Worm (Caenorhabditis elegans) whole organism, young adult: Measurements from ENCODE around the gene srg-61.
A peak's percentile ranks its signal among the peaks of the same experiment; 100 is the strongest.

Experiments used
- B0261.1 ChIP-seq: sonication (generic microtip); optimal IDR thresholded peaks from 2 replicates; lab custom pipeline; 2016; ENCODE audit warnings: mild to moderate bottlenecking, missing genetic modification characterization, moderate library complexity, missing compliant biosample characterization
- F33H1.4 ChIP-seq: fragments of 200-800 bp; sonication (Bioruptor generic); IDR thresholded peaks from 2 replicates; pipeline ENCODE4 v1.3.6; 2022; ENCODE audit warnings: missing genetic modification reagents, missing genetic modification characterization, missing compliant biosample characterization
- F37B4.10 ChIP-seq: fragments of 200-800 bp; sonication (Bioruptor generic); IDR thresholded peaks from 2 replicates; pipeline ENCODE4 v1.3.6; 2022; ENCODE audit warnings: missing genetic modification characterization, missing compliant biosample characterization
- F39B2.1 ChIP-seq: fragments of 200-800 bp; sonication (Bioruptor generic); IDR thresholded peaks from 2 replicates; pipeline ENCODE4 v1.3.6; 2022; ENCODE audit warnings: missing genetic modification reagents, missing genetic modification characterization, missing compliant biosample characterization
- F52B5.7 ChIP-seq: sonication (generic microtip); optimal IDR thresholded peaks from 2 replicates; lab custom pipeline; 2016; ENCODE audit warnings: mild to moderate bottlenecking, missing genetic modification characterization, missing compliant biosample characterization
- F55B11.4 ChIP-seq: sonication (generic microtip); optimal IDR thresholded peaks from 2 replicates; lab custom pipeline; 2016; ENCODE audit warnings: missing compliant biosample characterization, missing genetic modification characterization, borderline replicate concordance; ENCODE audit not compliant: insufficient read depth
- Y56A3A.18 ChIP-seq: fragments of 200-800 bp; sonication (Bioruptor generic); IDR thresholded peaks from 2 replicates; pipeline ENCODE4 v1.3.6; 2022; ENCODE audit warnings: missing genetic modification reagents, missing genetic modification characterization, missing compliant biosample characterization
- ZK185.1 ChIP-seq: sonication (generic microtip); optimal IDR thresholded peaks from 2 replicates; lab custom pipeline; 2016; ENCODE audit warnings: mild to moderate bottlenecking, missing genetic modification characterization, missing compliant biosample characterization; ENCODE audit not compliant: poor library complexity, severe bottlenecking
- aptf-2 ChIP-seq: fragments of 200-800 bp; sonication (Bioruptor generic); conservative IDR thresholded peaks from 2 replicates; pipeline ENCODE4 v1.3.6; 2022; ENCODE audit warnings: missing genetic modification reagents, missing genetic modification characterization, missing compliant biosample characterization
- atf-7 ChIP-seq: sonication (generic microtip); optimal IDR thresholded peaks from 2 replicates; lab custom pipeline; 2017; ENCODE audit warnings: mild to moderate bottlenecking, missing genetic modification characterization, missing compliant biosample characterization
- athp-1 ChIP-seq: sonication (generic microtip); optimal IDR thresholded peaks from 2 replicates; lab custom pipeline; 2017; ENCODE audit warnings: mild to moderate bottlenecking, missing genetic modification characterization, missing compliant biosample characterization
- ceh-91 ChIP-seq: fragments of 200-800 bp; sonication (Bioruptor generic); IDR thresholded peaks from 2 replicates; pipeline ENCODE4 v1.3.6; 2022; ENCODE audit warnings: missing genetic modification reagents, missing genetic modification characterization, missing compliant biosample characterization
- dox-1 ChIP-seq: fragments of 200-800 bp; sonication (Bioruptor generic); IDR thresholded peaks from 2 replicates; pipeline ENCODE4 v1.3.6; 2022; ENCODE audit warnings: missing genetic modification reagents, missing genetic modification characterization, missing compliant biosample characterization
- dpff-1 ChIP-seq: sonication (generic microtip); optimal IDR thresholded peaks from 2 replicates; lab custom pipeline; 2017; ENCODE audit warnings: mild to moderate bottlenecking, missing genetic modification characterization, missing compliant biosample characterization
- efl-1 ChIP-seq: fragments of 150-350 bp; optimal IDR thresholded peaks from 2 replicates; lab custom pipeline; 2014; ENCODE audit warnings: missing biosample characterization, missing genetic modification reagents, missing genetic modification characterization
- egrh-3 ChIP-seq: fragments of 200-800 bp; sonication (Bioruptor generic); IDR thresholded peaks from 2 replicates; pipeline ENCODE4 v1.3.6; 2022; ENCODE audit warnings: missing genetic modification reagents, missing genetic modification characterization, missing compliant biosample characterization
- gei-17 ChIP-seq: fragments of 200-800 bp; sonication (Bioruptor generic); optimal IDR thresholded peaks from 2 replicates; lab custom pipeline; 2018; ENCODE audit warnings: mild to moderate bottlenecking, missing genetic modification characterization, missing compliant biosample characterization
- hlh-26 ChIP-seq: fragments of 200-800 bp; sonication (Bioruptor generic); conservative IDR thresholded peaks from 2 replicates; pipeline ENCODE4 v1.3.6; 2022; ENCODE audit warnings: missing genetic modification reagents, missing genetic modification characterization, missing compliant biosample characterization
- hsf-1 ChIP-seq: fragments of 200-800 bp; sonication (Bioruptor generic); IDR thresholded peaks from 2 replicates; pipeline ENCODE4 v1.3.6; 2022; ENCODE audit warnings: missing genetic modification reagents, missing genetic modification characterization, missing compliant biosample characterization
- lin-35 ChIP-seq, 3 experiments: fragments of 150-350 bp in 2 of 3; sonication (generic microtip) in 1 of 3; optimal IDR thresholded peaks; 2 replicates each; lab custom pipeline; 2014 to 2018; ENCODE audit warnings: missing biosample characterization in 3 of 3, missing genetic modification characterization in 3 of 3, missing genetic modification reagents in 3 of 3
- lir-1 ChIP-seq: fragments of 200-800 bp; sonication (Bioruptor generic); conservative IDR thresholded peaks from 2 replicates; pipeline ENCODE4 v1.3.6; 2022; ENCODE audit warnings: missing genetic modification reagents, missing genetic modification characterization, missing compliant biosample characterization
- lsy-27 ChIP-seq: sonication (generic microtip); optimal IDR thresholded peaks from 2 replicates; lab custom pipeline; 2017; ENCODE audit warnings: missing genetic modification characterization, mild to moderate bottlenecking, missing compliant biosample characterization, antibody characterized with exemption, missing genotype, borderline replicate concordance; ENCODE audit not compliant: insufficient read depth
- mcd-1 ChIP-seq: fragments of 200-800 bp; sonication (Bioruptor generic); IDR thresholded peaks from 2 replicates; pipeline ENCODE4 v1.3.6; 2022; ENCODE audit warnings: missing genetic modification reagents, missing genetic modification characterization, missing compliant biosample characterization
- mel-28 ChIP-seq: sonication (generic microtip); optimal IDR thresholded peaks from 2 replicates; lab custom pipeline; 2016; ENCODE audit warnings: borderline replicate concordance, mild to moderate bottlenecking, missing genetic modification characterization, missing compliant biosample characterization
- mes-4 ChIP-seq: sonication (generic microtip); optimal IDR thresholded peaks from 2 replicates; lab custom pipeline; 2016; ENCODE audit warnings: missing genotype, missing genetic modification characterization, missing compliant biosample characterization
- nfya-2 ChIP-seq: fragments of 200-800 bp; sonication (Bioruptor generic); IDR thresholded peaks from 2 replicates; pipeline ENCODE4 v1.3.6; 2022; ENCODE audit warnings: missing genetic modification reagents, missing genetic modification characterization, missing compliant biosample characterization
- nfyb-1 ChIP-seq: fragments of 200-800 bp; sonication (Bioruptor generic); IDR thresholded peaks from 2 replicates; pipeline ENCODE4 v1.3.6; 2022; ENCODE audit warnings: missing genetic modification reagents, missing genetic modification characterization, missing compliant biosample characterization
- nhr-80 ChIP-seq: sonication (generic microtip); optimal IDR thresholded peaks from 2 replicates; lab custom pipeline; 2016; ENCODE audit warnings: missing genetic modification characterization, missing compliant biosample characterization
- nhr-90 ChIP-seq: sonication (generic microtip); optimal IDR thresholded peaks from 2 replicates; lab custom pipeline; 2016; ENCODE audit warnings: missing genotype, mild to moderate bottlenecking, missing genetic modification characterization, missing compliant biosample characterization
- rpc-1 ChIP-seq, 2 experiments: fragments of 150-350 bp in 1 of 2; sonication (generic microtip) in 1 of 2; optimal IDR thresholded peaks; 2 replicates each; lab custom pipeline; 2014 to 2018; ENCODE audit warnings: missing biosample characterization in 1 of 2, missing genetic modification characterization in 1 of 2, missing genetic modification reagents in 1 of 2, missing genotype in 1 of 2
- snpc-4 ChIP-seq, 5 experiments: fragments of 150-350 bp in 1 of 5; sonication (generic microtip) in 4 of 5; optimal IDR thresholded peaks; 2 replicates each; lab custom pipeline; 2014 to 2018; ENCODE audit warnings: missing genetic modification characterization in 5 of 5, missing biosample characterization in 3 of 5, antibody characterized with exemption in 2 of 5, mild to moderate bottlenecking in 2 of 5, missing compliant biosample characterization in 2 of 5, missing genotype in 2 of 5, moderate library complexity in 2 of 5, missing genetic modification reagents in 1 of 5
- unc-62 ChIP-seq: fragments of 150-350 bp; optimal IDR thresholded peaks from 2 replicates; lab custom pipeline; 2014; ENCODE audit warnings: missing biosample characterization, missing genetic modification reagents, missing genetic modification characterization
- zfh-2 ChIP-seq: fragments of 200-800 bp; sonication (Bioruptor generic); conservative IDR thresholded peaks from 2 replicates; pipeline ENCODE4 v1.3.6; 2022; ENCODE audit warnings: missing genetic modification reagents, missing genetic modification characterization, missing compliant biosample characterization
- ztf-18 ChIP-seq: sonication (generic microtip); optimal IDR thresholded peaks from 2 replicates; lab custom pipeline; 2016; ENCODE audit warnings: missing genotype, mild to moderate bottlenecking, missing genetic modification characterization, missing compliant biosample characterization
- ztf-3 ChIP-seq: fragments of 200-800 bp; sonication (Bioruptor generic); optimal IDR thresholded peaks from 2 replicates; lab custom pipeline; 2018; ENCODE audit warnings: mild to moderate bottlenecking, missing genetic modification characterization, missing compliant biosample characterization
- ztf-6 ChIP-seq: fragments of 200-800 bp; sonication (Bioruptor generic); IDR thresholded peaks from 2 replicates; pipeline ENCODE4 v1.3.6; 2022; ENCODE audit warnings: missing genetic modification reagents, missing genetic modification characterization, missing compliant biosample characterization

srg-61 gene

DNA sequence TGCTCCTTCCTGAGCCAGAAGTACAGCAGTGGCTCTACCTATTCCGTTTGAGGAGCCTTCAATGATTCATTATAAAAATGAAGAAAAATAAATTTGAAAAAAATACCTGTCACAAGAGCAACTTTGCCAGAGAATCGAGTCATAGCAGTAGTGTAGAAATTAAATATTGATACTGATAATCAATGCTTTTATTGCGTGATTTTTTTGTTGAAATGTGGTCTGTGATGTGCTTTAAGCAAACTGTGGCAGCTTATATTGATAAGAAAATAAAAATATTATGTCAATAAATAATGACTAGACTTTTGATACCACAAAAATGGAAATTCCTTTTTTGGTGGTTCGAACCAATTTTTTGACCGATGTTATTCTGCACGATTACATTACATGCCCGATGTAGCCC lies 24.9 kb upstream of the srg-61 start, which contains the start of gene dhs-14:
dhs-14 (minus strand) TSS at position 149 of the 400 bp plus-strand sequence.
- TF ChIP-seq dox-1 (GFP tag; lab: Robert Waterston, UW) (0 out of 2 replicates have a peak, but pooled peaks have one; percentile 23), nhr-80 (peak; percentile 83), F39B2.1 (GFP tag; lab: Robert Waterston, UW) (no peak)
- TF ChIP-seq, all 124 proteins: peak for 2

DNA sequence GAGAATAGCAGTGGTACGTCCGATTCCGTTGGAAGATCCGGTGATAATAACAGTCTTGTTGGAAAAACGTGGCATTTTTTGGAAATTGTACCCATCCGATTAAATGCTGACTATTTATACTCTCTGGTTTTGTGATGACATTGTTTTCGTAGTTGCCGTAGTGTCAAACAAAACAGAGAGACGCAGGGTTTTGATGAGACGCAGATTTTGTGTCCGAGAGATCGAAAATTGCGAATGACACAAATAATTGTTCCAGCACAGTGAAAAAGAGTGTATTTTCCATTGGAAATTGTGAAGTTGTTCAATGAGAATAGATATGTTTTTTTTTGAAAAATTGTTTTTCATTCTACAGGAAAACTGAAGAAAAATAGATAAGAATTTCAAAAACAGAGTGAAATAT lies 23.0 kb upstream of the srg-61 start, which contains the start of gene R05D8.7:
R05D8.7 (minus strand) TSS at position 104 of the 400 bp plus-strand sequence.
- TF ChIP-seq nfya-2 (GFP tag; lab: Robert Waterston, UW) (no peak), efl-1 (no peak), ZK185.1 (tag; lab: Kevin White, UChicago) (no peak), ztf-3 (GFP tag; lab: Kevin White, UChicago) (no peak), B0261.1 (no peak), lir-1 (GFP tag; lab: Robert Waterston, UW) (no peak), F33H1.4 (GFP tag; lab: Robert Waterston, UW) (no peak), F55B11.4 (tag; lab: Kevin White, UChicago) (no peak), dpff-1 (tag; lab: Kevin White, UChicago) (no peak), atf-7 (no peak)

DNA sequence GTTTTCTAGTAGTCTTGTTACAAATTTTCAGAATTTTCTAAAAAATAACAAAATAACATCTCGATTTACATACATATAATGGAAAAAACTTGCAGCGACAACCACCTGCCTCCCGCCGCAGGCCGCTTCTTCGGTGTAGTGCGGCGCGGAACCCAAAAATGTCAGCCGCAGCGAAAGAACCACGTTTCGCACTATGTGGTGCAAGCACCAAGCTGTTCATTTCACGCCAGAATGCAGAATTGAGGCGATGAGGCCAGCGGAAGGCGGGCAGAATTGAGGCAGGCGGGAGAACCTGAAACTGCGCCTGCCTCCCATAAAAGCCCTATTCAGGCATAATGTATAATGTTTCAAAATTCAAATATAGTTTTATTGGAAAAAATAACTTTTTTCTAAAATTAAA lies 21.3 kb upstream of the srg-61 start:
- peak; percentile 75 for TF ChIP-seq zfh-2
- TF ChIP-seq F39B2.1 (GFP tag; lab: Robert Waterston, UW): no peak

DNA sequence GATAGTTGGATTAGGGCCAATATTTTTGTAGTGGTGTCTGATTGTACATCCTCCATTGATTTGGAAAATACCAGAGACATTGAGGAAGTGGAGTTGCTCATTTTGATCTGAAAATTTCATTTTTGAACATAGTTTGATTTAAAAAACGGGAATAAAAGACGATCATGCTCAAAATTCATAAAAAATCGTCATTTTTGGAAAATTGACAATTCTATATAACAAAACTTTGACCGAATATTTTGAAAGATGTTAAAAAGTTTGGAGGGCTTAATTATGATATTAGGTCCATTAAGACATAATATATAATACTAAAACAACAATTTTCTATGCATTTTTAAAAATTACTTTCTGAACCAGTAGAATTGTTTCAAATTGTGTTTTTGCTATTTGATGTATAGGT lies 19.3 kb upstream of the srg-61 start, which contains the start of gene srg-58:
srg-58 (minus strand) TSS at position 101 of the 400 bp plus-strand sequence.
- TF ChIP-seq F52B5.7 (tag; lab: Kevin White, UChicago) (no peak), lsy-27 (tag; lab: Kevin White, UChicago) (no peak), ztf-18 (tag; lab: Kevin White, UChicago) (no peak), mes-4 (tag; lab: Kevin White, UChicago) (no peak), gei-17 (no peak), ceh-91 (GFP tag; lab: Robert Waterston, UW) (no peak), ztf-6 (GFP tag; lab: Robert Waterston, UW) (no peak)
- TF ChIP-seq, all 124 proteins: peak for 0

DNA sequence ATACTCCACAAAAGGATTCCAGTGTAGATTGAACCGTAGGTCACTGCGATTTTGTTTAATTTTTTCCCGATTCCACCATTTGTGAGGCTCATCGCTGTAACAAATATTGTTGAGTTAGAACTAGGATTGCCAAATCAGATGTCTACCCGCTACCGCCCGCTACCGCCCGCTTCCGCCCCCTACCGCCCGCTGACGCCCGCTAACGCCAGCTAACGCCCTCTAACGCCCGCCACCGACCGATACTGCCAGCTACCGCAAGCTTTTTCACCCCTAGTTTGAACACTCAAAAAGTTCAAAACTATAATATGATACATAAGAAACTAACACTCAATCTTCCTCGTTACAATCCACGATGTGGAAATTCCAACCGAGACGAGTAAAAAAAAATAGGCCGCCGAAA lies 18.3 kb upstream of the srg-61 start:
- TF ChIP-seq zfh-2 (peak; percentile 75), aptf-2 (no peak), athp-1 (tag; lab: Kevin White, UChicago) (no peak), egrh-3 (GFP tag; lab: Robert Waterston, UW) (peak; percentile 28; the same call in 1 of the 2 replicates)

DNA sequence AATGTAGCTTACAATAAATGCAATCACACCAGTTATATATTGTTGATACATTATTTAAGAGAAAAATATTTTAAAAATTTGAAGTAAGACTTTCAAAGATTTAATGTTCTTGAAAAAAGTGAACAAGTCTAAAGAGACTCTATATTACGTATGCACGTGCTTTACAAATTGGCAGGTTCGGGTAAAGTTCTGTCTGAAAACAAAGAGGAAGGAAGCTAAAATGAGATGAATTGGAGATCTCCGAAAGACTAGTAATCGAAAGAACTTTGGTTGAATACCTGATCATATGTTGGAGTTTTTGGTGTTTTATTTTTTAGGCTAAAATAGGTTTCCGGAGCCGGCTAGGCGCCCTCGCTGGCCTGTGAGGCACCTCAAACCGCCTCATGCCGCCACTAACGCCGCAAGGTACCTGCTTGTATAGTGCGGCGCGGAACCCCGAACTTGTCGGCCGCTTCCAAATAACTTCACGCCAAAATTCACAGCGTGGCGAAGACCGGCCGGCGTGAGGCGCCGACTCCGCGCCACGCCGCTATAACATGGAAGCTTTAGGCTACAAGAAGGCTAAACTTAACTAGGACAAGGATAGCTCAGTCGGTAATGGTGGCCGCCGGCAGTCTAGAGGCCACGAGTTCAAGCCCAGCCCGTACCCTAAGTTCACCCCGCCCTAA lies 17.2 kb upstream of the srg-61 start, which contains the start of gene srx-28:
srx-28 (minus strand) TSS at position 51 of the 668 bp plus-strand sequence.
- TF ChIP-seq dox-1 (GFP tag; lab: Robert Waterston, UW): peak; percentile 47; the same call in 1 of the 2 replicates
- TF ChIP-seq unc-62 (GFP tag; lab: Kevin White, UChicago): no peak
- TF ChIP-seq lin-35 (GFP tag; optimal IDR thresholded peaks at IDR 0.05; lab: Kevin White, UChicago): no peak
- TF ChIP-seq rpc-1 (optimal IDR thresholded peaks at IDR 0.05; lab: Kevin White, UChicago): peak; percentile 29
- no peak for TF ChIP-seq rpc-1 (tag; optimal IDR thresholded peaks at IDR 0.05; lab: Kevin White, UChicago)
- TF ChIP-seq mcd-1 (GFP tag; lab: Robert Waterston, UW): peak; percentile 43; the same call in 1 of the 2 replicates
- peak; percentile 33; the same call in 1 of the 2 replicates for TF ChIP-seq egrh-3 (GFP tag; lab: Robert Waterston, UW)
- peak; percentile 26; the same call in 1 of the 2 replicates for TF ChIP-seq nfyb-1 (GFP tag; lab: Robert Waterston, UW)
- TF ChIP-seq Y56A3A.18 (GFP tag; lab: Robert Waterston, UW): no peak
- TF ChIP-seq F39B2.1 (GFP tag; lab: Robert Waterston, UW): no peak
- TF ChIP-seq hsf-1: no peak
- TF ChIP-seq mes-4 (tag; lab: Kevin White, UChicago): no peak
- no peak for TF ChIP-seq mel-28 (tag; lab: Kevin White, UChicago)
- no peak for TF ChIP-seq nhr-90
- TF ChIP-seq hlh-26 (GFP tag; lab: Robert Waterston, UW): no peak
- TF ChIP-seq F37B4.10 (GFP tag; lab: Robert Waterston, UW): 0 out of 2 replicates have a peak, but pooled peaks have one; percentile 84
- TF ChIP-seq snpc-4 (GFP tag; optimal IDR thresholded peaks at IDR 0.05; lab: Kevin White, UChicago): no peak
- peak in 2 of 4 experiments; percentile 75 to 87 for TF ChIP-seq snpc-4 (tag; optimal IDR thresholded peaks at IDR 0.05; lab: Kevin White, UChicago)
